Worm (Caenorhabditis elegans): Measurements from ENCODE around the gene fbxa-45.

fbxa-45 gene

DNA sequence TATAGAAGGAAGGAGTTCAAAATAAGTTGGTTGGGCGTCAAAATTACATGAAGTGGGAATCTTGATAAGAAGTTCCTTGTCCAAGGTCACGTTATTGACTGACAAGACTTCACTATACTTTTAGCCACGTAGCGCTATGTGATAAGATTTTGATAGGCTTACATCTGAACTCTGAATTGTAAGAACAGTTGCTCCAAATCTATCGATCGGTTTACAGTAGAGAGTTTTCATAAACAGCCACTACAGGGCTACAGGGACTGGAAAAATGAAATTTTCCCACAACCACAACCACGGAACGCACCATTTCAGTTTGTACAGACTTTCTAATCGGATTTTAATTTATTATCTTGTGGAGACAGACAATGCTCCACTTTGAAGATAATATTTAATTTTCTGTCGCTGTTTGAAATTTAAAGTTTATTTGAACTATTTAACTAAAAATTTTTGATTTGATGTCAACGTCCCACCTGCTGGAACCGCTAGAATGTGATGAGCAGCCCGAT lies 41.2 kb downstream of the fbxa-45 start, which contains the start of the genes clec-31 and clec-22:
Gene clec-31 (minus strand): TSS at position 101 of the 503 bp plus-strand sequence.
Gene clec-22 (plus strand): TSS at position 453 of the 503 bp plus-strand sequence.
- TF ChIP-seq F57A8.1 (GFP tag; optimal IDR thresholded peaks at IDR 0.05), result no peak
- TF ChIP-seq F33H1.4 (GFP tag; IDR thresholded peaks at IDR 0.05), result no peak
- TF ChIP-seq rec-8 (tag; optimal IDR thresholded peaks at IDR 0.05), result no peak
- no peak for TF ChIP-seq C17E4.6 (GFP tag; IDR thresholded peaks at IDR 0.05)

DNA sequence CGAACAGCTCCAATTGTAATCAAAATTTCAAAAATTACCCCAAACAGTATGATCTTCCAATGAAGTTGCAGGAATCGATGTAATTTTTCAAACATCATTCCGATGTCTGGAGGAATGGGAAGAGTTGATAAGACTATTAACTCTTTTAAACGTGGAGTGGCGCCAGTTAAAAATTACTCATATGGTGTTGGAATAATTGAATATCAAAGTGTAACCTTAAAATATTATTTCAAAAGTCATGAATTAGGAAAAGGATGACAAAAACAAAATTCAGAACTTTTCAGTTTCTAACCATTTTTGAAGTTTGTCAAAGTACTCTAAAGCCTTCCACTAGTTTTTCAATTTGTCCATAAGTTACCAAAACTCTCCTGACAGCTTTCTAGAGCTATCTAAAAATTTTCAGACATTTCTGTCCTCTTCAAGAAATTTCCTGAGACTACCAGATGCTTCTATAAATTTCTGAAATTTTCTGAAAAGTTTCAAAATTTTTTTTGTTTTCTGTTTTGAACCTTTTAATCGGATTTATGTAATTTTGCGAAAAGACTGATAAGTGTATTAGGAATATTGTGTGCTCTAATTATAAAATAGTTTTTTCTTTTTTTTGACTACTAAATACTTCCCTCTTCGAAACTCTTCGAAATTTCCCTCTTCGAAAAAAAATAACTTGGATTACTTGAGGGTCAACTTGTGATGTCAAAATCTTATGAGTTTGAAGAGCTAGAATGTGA lies 45.1 kb downstream of the fbxa-45 start, which contains the start of the genes clec-35 and clec-27:
Gene clec-35 (minus strand): TSS at position 101 of the 728 bp plus-strand sequence.
Gene clec-27 (plus strand): TSS at position 678 of the 728 bp plus-strand sequence.
- TF ChIP-seq rec-8 (tag; optimal IDR thresholded peaks at IDR 0.05) (no peak), B0336.3 (GFP tag; IDR thresholded peaks at IDR 0.05) (no peak), snpc-4 (GFP tag; optimal IDR thresholded peaks at IDR 0.05) (no peak), snpc-4 (tag; optimal IDR thresholded peaks at IDR 0.05) (no peak), F49E8.2 (tag; optimal IDR thresholded peaks at IDR 0.05; ENCODE audit: insufficient read depth) (no peak), zfh-2 (GFP tag; conservative IDR thresholded peaks at IDR 0.05) (no peak), B0019.2 (GFP tag; conservative IDR thresholded peaks at IDR 0.05) (no peak), T26A5.8 (tag; optimal IDR thresholded peaks at IDR 0.05) (no peak), ceh-58 (GFP tag; IDR thresholded peaks at IDR 0.05) (no peak), Y67H2A.10 (GFP tag; conservative IDR thresholded peaks at IDR 0.05) (no peak), F10E7.11 (tag; optimal IDR thresholded peaks at IDR 0.05) (no peak), T07F8.4 (tag; optimal IDR thresholded peaks at IDR 0.05) (no peak), egrh-3 (GFP tag; IDR thresholded peaks at IDR 0.05) (no peak), lin-35 (GFP tag; optimal IDR thresholded peaks at IDR 0.05) (no peak), attf-3 (GFP tag; conservative IDR thresholded peaks at IDR 0.05) (no peak), C06A6.2 (GFP tag; conservative IDR thresholded peaks at IDR 0.05) (no peak), nfyb-1 (GFP tag; IDR thresholded peaks at IDR 0.05) (no peak), efl-1 (GFP tag; optimal IDR thresholded peaks at IDR 0.05) (no peak)

DNA sequence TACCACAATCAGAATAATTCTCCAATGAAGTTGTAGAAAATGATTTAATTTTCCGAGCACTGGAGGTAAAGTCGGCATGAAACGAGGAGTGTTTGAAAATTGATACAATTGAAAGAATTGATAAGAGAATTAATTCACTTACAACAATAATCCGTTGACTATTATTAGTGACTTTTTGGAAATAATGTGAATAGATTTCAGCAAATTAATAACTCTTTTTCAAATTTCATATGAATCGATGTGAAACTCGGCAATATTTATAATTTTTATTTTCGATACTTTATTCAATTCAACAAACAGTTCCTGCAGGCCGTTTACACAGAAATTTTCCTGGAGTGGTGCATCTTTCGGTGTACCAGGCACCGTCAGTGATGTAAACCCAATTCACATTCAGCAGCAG lies 47.3 kb downstream of the fbxa-45 start, which contains the start of gene clec-37:
Gene clec-37 (minus strand): TSS at position 101 of the 400 bp plus-strand sequence.
- TF ChIP-seq ztf-6 (GFP tag; IDR thresholded peaks at IDR 0.05), result no peak
- TF ChIP-seq egl-44 (GFP tag; IDR thresholded peaks at IDR 0.05), result no peak
- TF ChIP-seq B0035.1 (tag; optimal IDR thresholded peaks at IDR 0.05), result no peak
- TF ChIP-seq ztf-28 (GFP tag; IDR thresholded peaks at IDR 0.05), result no peak
- TF ChIP-seq madf-6 (GFP tag; IDR thresholded peaks at IDR 0.05), result no peak
- no peak for TF ChIP-seq sptf-2 (GFP tag; optimal IDR thresholded peaks at IDR 0.05)
- TF ChIP-seq unc-130 (GFP tag; optimal IDR thresholded peaks at IDR 0.05), result no peak

DNA sequence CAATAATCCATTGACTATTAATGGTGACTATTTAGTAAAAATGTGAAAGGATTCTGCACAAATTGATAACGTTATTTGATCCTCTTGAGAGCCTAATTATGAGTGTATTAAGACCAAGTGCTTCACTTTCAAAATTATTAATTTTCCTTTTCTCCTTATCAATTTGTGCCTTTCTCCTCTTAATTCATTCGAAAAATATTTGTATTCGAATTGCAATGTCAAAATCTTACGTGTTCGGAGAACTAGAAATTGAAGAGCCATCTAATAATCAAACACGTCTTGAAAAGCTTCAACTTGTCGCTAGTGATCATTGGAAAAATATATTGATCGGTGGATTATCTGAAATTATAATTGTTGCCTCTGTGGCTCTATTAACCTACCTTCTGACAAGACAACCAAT lies 50.8 kb downstream of the fbxa-45 start, which contains the start of the genes clec-36 and clec-26:
Gene clec-36 (minus strand): TSS at position 101 of the 400 bp plus-strand sequence.
Gene clec-26 (plus strand): TSS at position 114 of the 400 bp plus-strand sequence.
- TF ChIP-seq Y67H2A.10 (GFP tag; conservative IDR thresholded peaks at IDR 0.05), result no peak
- TF ChIP-seq nhr-80 (tag; optimal IDR thresholded peaks at IDR 0.05), result peak; percentile 18

All from whole organism, young adult.